Worm (Caenorhabditis elegans): ENCODE measurements around the gene F54C9.7.

ce11 chrII:8600165-8600564, 27.0 kb downstream of the F54C9.7 start, which contains the start of gene pigg-1:
- TF ChIP-seq ama-1 (optimal IDR thresholded peaks at IDR 0.05) (no peak), hnd-1 (tag; optimal IDR thresholded peaks at IDR 0.05) (no peak), pes-1 (GFP tag; IDR thresholded peaks at IDR 0.05) (no peak), flt-1 (GFP tag; IDR thresholded peaks at IDR 0.05) (no peak), sea-1 (GFP tag; conservative IDR thresholded peaks at IDR 0.05) (no peak), hmbx-1 (tag; optimal IDR thresholded peaks at IDR 0.05) (no peak), hmg-4 (GFP tag; optimal IDR thresholded peaks at IDR 0.05) (no peak)
